Worm (Caenorhabditis elegans) whole organism, L2 larva: ENCODE results near the gene K11H3.5.

Experiments used
- R02D3.7 ChIP-seq: fragments of 150-350 bp; optimal IDR thresholded peaks from 2 replicates; lab custom pipeline; 2014; ENCODE audit warnings: missing biosample characterization, missing genetic modification characterization
- ama-1 ChIP-seq: fragments of 150-350 bp; optimal IDR thresholded peaks from 2 replicates; lab custom pipeline; 2018; ENCODE audit warnings: inconsistent platforms
- fos-1 ChIP-seq: fragments of 150-350 bp; optimal IDR thresholded peaks from 2 replicates; lab custom pipeline; 2014; ENCODE audit warnings: missing biosample characterization, missing genetic modification characterization
- snpc-4 ChIP-seq: fragments of 150-350 bp; optimal IDR thresholded peaks from 2 replicates; lab custom pipeline; 2014; ENCODE audit warnings: missing biosample characterization, missing genetic modification characterization
- unc-55 ChIP-seq: fragments of 150-350 bp; sonication (generic microtip); optimal IDR thresholded peaks from 3 replicates; lab custom pipeline; 2014; ENCODE audit warnings: missing biosample characterization, missing genetic modification reagents, missing genetic modification characterization

DNA sequence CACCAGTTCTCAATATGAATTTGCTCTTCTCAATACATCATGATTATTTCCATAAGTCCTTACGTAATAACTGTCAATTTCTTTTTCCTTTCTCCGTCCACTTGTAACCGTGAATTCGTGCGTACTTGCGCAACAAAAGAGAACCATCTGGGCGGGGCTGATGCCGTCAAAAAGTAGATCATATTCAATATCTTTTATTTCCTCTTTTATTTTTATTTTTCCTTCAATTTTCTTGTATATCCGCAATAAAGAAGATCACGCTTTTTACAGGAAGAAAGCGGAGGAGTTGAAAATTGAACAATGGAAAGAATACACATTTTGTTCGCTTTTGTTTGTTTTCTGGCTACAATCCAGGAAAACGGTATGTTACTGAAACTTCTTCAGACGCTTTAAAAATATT, 49.3 kb downstream of the K11H3.5 start, which contains the start of gene mam-7:
- no peak for TF ChIP-seq fos-1 (tag; lab: Kevin White, UChicago)
- no peak for TF ChIP-seq ama-1 (lab: Kevin White, UChicago)
- TF ChIP-seq snpc-4 (tag; lab: Kevin White, UChicago): no peak
- TF ChIP-seq R02D3.7 (tag; lab: Kevin White, UChicago): no peak
- TF ChIP-seq unc-55 (GFP tag; lab: Kevin White, UChicago): no peak
